Worm (Caenorhabditis elegans) whole organism, mixed stage, embryonic: ENCODE measurements around the gene fbxa-219.

Experiments used
- M03D4.4 ChIP-seq: sonication (generic microtip); optimal IDR thresholded peaks from 2 replicates; lab custom pipeline; 2017; ENCODE audit warnings: mild to moderate bottlenecking, missing genetic modification characterization, missing compliant biosample characterization
- bed-3 ChIP-seq: fragments of 200-800 bp; sonication (Bioruptor generic); optimal IDR thresholded peaks from 3 replicates; lab custom pipeline; 2018; ENCODE audit warnings: mild to moderate bottlenecking, missing genetic modification characterization, moderate library complexity, missing compliant biosample characterization
- blmp-1 ChIP-seq: fragments of 150-350 bp; optimal IDR thresholded peaks from 2 replicates; lab custom pipeline; 2014; ENCODE audit warnings: missing biosample characterization, missing genetic modification characterization
- ceh-39 ChIP-seq: fragments of 150-350 bp; optimal IDR thresholded peaks from 2 replicates; lab custom pipeline; 2014; ENCODE audit warnings: missing biosample characterization, missing genetic modification characterization
- ceh-43 ChIP-seq: fragments of 200-800 bp; sonication (Bioruptor generic); optimal IDR thresholded peaks from 2 replicates; lab custom pipeline; 2018; ENCODE audit warnings: mild to moderate bottlenecking, missing genetic modification characterization, moderate library complexity, missing compliant biosample characterization
- ceh-83 ChIP-seq: fragments of 200-800 bp; sonication (Bioruptor generic); optimal IDR thresholded peaks from 2 replicates; lab custom pipeline; 2018; ENCODE audit warnings: mild to moderate bottlenecking, missing genetic modification characterization, missing compliant biosample characterization
- ces-1 ChIP-seq: fragments of 150-350 bp; optimal IDR thresholded peaks from 2 replicates; lab custom pipeline; 2014; ENCODE audit warnings: missing biosample characterization, missing genetic modification reagents, missing genetic modification characterization
- cnd-1 ChIP-seq: fragments of 200-800 bp; sonication (Bioruptor generic); optimal IDR thresholded peaks from 2 replicates; lab custom pipeline; 2018; ENCODE audit warnings: mild to moderate bottlenecking, missing genetic modification characterization, missing compliant biosample characterization
- drap-1 ChIP-seq: fragments of 200-800 bp; sonication (Bioruptor generic); optimal IDR thresholded peaks from 3 replicates; lab custom pipeline; 2018; ENCODE audit warnings: mild to moderate bottlenecking, missing genetic modification characterization, missing compliant biosample characterization
- elt-1 ChIP-seq: sonication (generic microtip); optimal IDR thresholded peaks from 2 replicates; lab custom pipeline; 2017; ENCODE audit warnings: missing genetic modification characterization, mild to moderate bottlenecking, missing compliant biosample characterization, antibody characterized with exemption, moderate library complexity, borderline replicate concordance; ENCODE audit not compliant: insufficient read depth
- elt-3 ChIP-seq: fragments of 150-350 bp; optimal IDR thresholded peaks from 2 replicates; lab custom pipeline; 2014; ENCODE audit warnings: missing biosample characterization, missing genetic modification characterization
- flh-1 ChIP-seq: fragments of 200-800 bp; sonication (Bioruptor generic); optimal IDR thresholded peaks from 2 replicates; lab custom pipeline; 2018; ENCODE audit warnings: mild to moderate bottlenecking, missing genetic modification characterization, moderate library complexity, missing compliant biosample characterization
- ham-2 ChIP-seq: fragments of 200-800 bp; sonication (Bioruptor generic); optimal IDR thresholded peaks from 2 replicates; lab custom pipeline; 2018; ENCODE audit warnings: mild to moderate bottlenecking, missing genetic modification characterization, missing compliant biosample characterization
- lin-13 ChIP-seq: fragments of 150-350 bp; optimal IDR thresholded peaks from 2 replicates; lab custom pipeline; 2014; ENCODE audit warnings: missing biosample characterization, missing genetic modification characterization
- lin-32 ChIP-seq: fragments of 200-800 bp; sonication (Bioruptor generic); optimal IDR thresholded peaks from 2 replicates; lab custom pipeline; 2018; ENCODE audit warnings: mild to moderate bottlenecking, missing genetic modification characterization, missing compliant biosample characterization
- lsy-2 ChIP-seq: fragments of 150-350 bp; optimal IDR thresholded peaks from 2 replicates; lab custom pipeline; 2014; ENCODE audit warnings: missing biosample characterization, missing genetic modification characterization
- mab-5 ChIP-seq: fragments of 150-350 bp; optimal IDR thresholded peaks from 2 replicates; lab custom pipeline; 2014; ENCODE audit warnings: missing biosample characterization, missing genetic modification characterization
- mep-1 ChIP-seq: fragments of 150-350 bp; optimal IDR thresholded peaks from 2 replicates; lab custom pipeline; 2017; ENCODE audit warnings: missing biosample characterization, missing genetic modification reagents, missing genetic modification characterization, inconsistent platforms
- mls-2 ChIP-seq: sonication (generic microtip); optimal IDR thresholded peaks from 2 replicates; lab custom pipeline; 2016; ENCODE audit warnings: mild to moderate bottlenecking, missing genetic modification characterization, moderate library complexity, missing compliant biosample characterization
- nhr-12 ChIP-seq: fragments of 150-350 bp; optimal IDR thresholded peaks from 2 replicates; lab custom pipeline; 2014; ENCODE audit warnings: missing biosample characterization, missing genetic modification characterization
- nhr-2 ChIP-seq: fragments of 150-350 bp; optimal IDR thresholded peaks from 2 replicates; lab custom pipeline; 2014; ENCODE audit warnings: missing biosample characterization, missing genetic modification characterization
- nhr-237 ChIP-seq: fragments of 150-350 bp; optimal IDR thresholded peaks from 2 replicates; lab custom pipeline; 2014; ENCODE audit warnings: missing biosample characterization, missing genetic modification characterization
- nhr-28 ChIP-seq: fragments of 150-350 bp; optimal IDR thresholded peaks from 2 replicates; lab custom pipeline; 2014; ENCODE audit warnings: missing biosample characterization, missing genetic modification characterization
- nhr-76 ChIP-seq: sonication (generic microtip); optimal IDR thresholded peaks from 2 replicates; lab custom pipeline; 2017; ENCODE audit warnings: missing biosample characterization, missing genetic modification characterization
- pha-4 ChIP-seq: fragments of 150-350 bp; optimal IDR thresholded peaks from 2 replicates; lab custom pipeline; 2018; ENCODE audit warnings: missing biosample characterization, missing genetic modification reagents, missing genetic modification characterization
- sem-2 ChIP-seq: fragments of 200-800 bp; sonication (Bioruptor generic); optimal IDR thresholded peaks from 2 replicates; lab custom pipeline; 2018; ENCODE audit warnings: mild to moderate bottlenecking, missing genetic modification characterization, missing compliant biosample characterization
- snpc-4 ChIP-seq: fragments of 150-350 bp; optimal IDR thresholded peaks from 2 replicates; lab custom pipeline; 2014; ENCODE audit warnings: missing biosample characterization, missing genetic modification characterization
- sptf-1 ChIP-seq: sonication (generic microtip); optimal IDR thresholded peaks from 2 replicates; lab custom pipeline; 2017; ENCODE audit warnings: mild to moderate bottlenecking, missing genetic modification characterization, moderate library complexity, missing compliant biosample characterization
- tbx-8 ChIP-seq: fragments of 200-800 bp; sonication (Bioruptor generic); optimal IDR thresholded peaks from 2 replicates; lab custom pipeline; 2018; ENCODE audit warnings: mild to moderate bottlenecking, missing genetic modification characterization, moderate library complexity, missing compliant biosample characterization
- unc-120 ChIP-seq: sonication (generic microtip); optimal IDR thresholded peaks from 2 replicates; lab custom pipeline; 2017; ENCODE audit warnings: missing genetic modification characterization, missing compliant biosample characterization; ENCODE audit not compliant: poor library complexity, severe bottlenecking
- unc-39 ChIP-seq: fragments of 150-350 bp; optimal IDR thresholded peaks from 2 replicates; lab custom pipeline; 2014; ENCODE audit warnings: missing biosample characterization, missing genetic modification characterization
- unc-62 ChIP-seq: fragments of 150-350 bp; optimal IDR thresholded peaks from 2 replicates; lab custom pipeline; 2014; ENCODE audit warnings: missing biosample characterization, missing genetic modification reagents, missing genetic modification characterization
- zip-8 ChIP-seq: fragments of 150-350 bp; optimal IDR thresholded peaks from 2 replicates; lab custom pipeline; 2014; ENCODE audit warnings: missing biosample characterization, missing genetic modification characterization
- ztf-11 ChIP-seq: fragments of 150-350 bp; optimal IDR thresholded peaks from 2 replicates; lab custom pipeline; 2014; ENCODE audit warnings: missing biosample characterization, missing genetic modification characterization

The fbxa-219 gene

ce11 chrIII:2291139-2291538 lies at the start of gene fbxa-219:
Gene fbxa-219 (plus strand): TSS chrIII:2291415.
- TF ChIP-seq bed-3 (GFP tag; lab: Kevin White, UChicago) (no peak), elt-3 (no peak), pha-4 (tag; lab: Kevin White, UChicago) (no peak), nhr-28 (tag; lab: Kevin White, UChicago) (no peak), ceh-43 (GFP tag; lab: Kevin White, UChicago) (no peak), mls-2 (tag; lab: Kevin White, UChicago) (no peak), lin-32 (no peak), tbx-8 (GFP tag; lab: Kevin White, UChicago) (no peak), mep-1 (tag; lab: Kevin White, UChicago) (no peak), lin-13 (tag; lab: Kevin White, UChicago) (no peak), nhr-2 (no peak), unc-62 (no peak), ztf-11 (no peak), unc-39 (tag; lab: Kevin White, UChicago) (no peak), mab-5 (no peak), nhr-76 (tag; lab: Kevin White, UChicago) (no peak), unc-120 (tag; lab: Kevin White, UChicago) (no peak), ceh-83 (GFP tag; lab: Kevin White, UChicago) (no peak), flh-1 (no peak)

ce11 chrIII:2243617-2244016 lies 47.6 kb upstream of the fbxa-219 start:
- TF ChIP-seq cnd-1 (tag; lab: Kevin White, UChicago) (no peak), ham-2 (GFP tag; lab: Kevin White, UChicago) (no peak), elt-3 (no peak), ces-1 (GFP tag; lab: Kevin White, UChicago) (no peak), unc-39 (tag; lab: Kevin White, UChicago) (no peak), lin-32 (no peak), lsy-2 (tag; lab: Kevin White, UChicago) (no peak), nhr-2 (no peak), nhr-28 (tag; lab: Kevin White, UChicago) (no peak), mep-1 (tag; lab: Kevin White, UChicago) (no peak), mls-2 (tag; lab: Kevin White, UChicago) (no peak), elt-1 (tag; lab: Kevin White, UChicago) (no peak), mab-5 (no peak), sptf-1 (no peak), M03D4.4 (no peak), ceh-43 (GFP tag; lab: Kevin White, UChicago) (no peak), pha-4 (tag; lab: Kevin White, UChicago) (no peak), ceh-39 (tag; lab: Kevin White, UChicago) (no peak)

- TF ChIP-seq nhr-237 (tag; lab: Kevin White, UChicago) (no peak), ceh-83 (GFP tag; lab: Kevin White, UChicago) (no peak), nhr-76 (tag; lab: Kevin White, UChicago) (no peak), lin-13 (tag; lab: Kevin White, UChicago) (no peak), nhr-2 (no peak), mep-1 (tag; lab: Kevin White, UChicago) (no peak), cnd-1 (tag; lab: Kevin White, UChicago) (no peak), unc-39 (tag; lab: Kevin White, UChicago) (no peak), ceh-39 (tag; lab: Kevin White, UChicago) (no peak), bed-3 (GFP tag; lab: Kevin White, UChicago) (no peak), snpc-4 (no peak), pha-4 (tag; lab: Kevin White, UChicago) (no peak), elt-3 (no peak), zip-8 (no peak), elt-1 (tag; lab: Kevin White, UChicago) (no peak), unc-62 (no peak)
- TF ChIP-seq, all 35 proteins: peak for 0
Observed at ce11 chrIII:2245727-2246126, 45.5 kb upstream of the fbxa-219 start, which contains the start of gene srd-67. Gene srd-67 (minus strand): TSS chrIII:2245827.

- TF ChIP-seq pha-4 (tag; lab: Kevin White, UChicago) (no peak), lin-32 (no peak), sptf-1 (no peak), tbx-8 (GFP tag; lab: Kevin White, UChicago) (no peak), sem-2 (GFP tag; lab: Kevin White, UChicago) (no peak), zip-8 (no peak), nhr-2 (no peak), nhr-12 (tag; lab: Kevin White, UChicago) (no peak), nhr-76 (tag; lab: Kevin White, UChicago) (no peak), ztf-11 (no peak), blmp-1 (tag; lab: Kevin White, UChicago) (no peak), lsy-2 (tag; lab: Kevin White, UChicago) (no peak), unc-62 (no peak), lin-13 (tag; lab: Kevin White, UChicago) (no peak), ceh-39 (tag; lab: Kevin White, UChicago) (no peak), drap-1 (no peak), nhr-237 (tag; lab: Kevin White, UChicago) (no peak), nhr-28 (tag; lab: Kevin White, UChicago) (no peak)
- TF ChIP-seq, all 35 proteins: peak for 0
Observed at ce11 chrIII:2251348-2251747, 39.9 kb upstream of the fbxa-219 start, which contains the start of gene fbxa-7. Gene fbxa-7 (minus strand): TSS chrIII:2251448.
